Worm (Caenorhabditis elegans) whole organism, young adult: ENCODE measurements around the gene W07G4.2.

Experiments
- B0261.1 ChIP-seq: sonication (generic microtip); optimal IDR thresholded peaks from 2 replicates; lab custom pipeline; 2016; ENCODE audit warnings: mild to moderate bottlenecking, missing genetic modification characterization, moderate library complexity, missing compliant biosample characterization
- C06A6.2 ChIP-seq: fragments of 200-800 bp; sonication (Bioruptor generic); conservative IDR thresholded peaks from 2 replicates; pipeline ENCODE4 v1.3.6; 2022; ENCODE audit warnings: missing genetic modification characterization, missing compliant biosample characterization
- F33H1.4 ChIP-seq: fragments of 200-800 bp; sonication (Bioruptor generic); IDR thresholded peaks from 2 replicates; pipeline ENCODE4 v1.3.6; 2022; ENCODE audit warnings: missing genetic modification reagents, missing genetic modification characterization, missing compliant biosample characterization
- F49E8.2 ChIP-seq: sonication (generic microtip); optimal IDR thresholded peaks from 3 replicates; lab custom pipeline; 2017; ENCODE audit warnings: missing genetic modification characterization, mild to moderate bottlenecking, missing compliant biosample characterization, antibody characterized with exemption, moderate library complexity; ENCODE audit not compliant: insufficient read depth
- K12H6.12 ChIP-seq: fragments of 200-800 bp; sonication (Bioruptor generic); optimal IDR thresholded peaks from 2 replicates; lab custom pipeline; 2018; ENCODE audit warnings: mild to moderate bottlenecking, missing genetic modification characterization, missing compliant biosample characterization
- T07F8.4 ChIP-seq: sonication (generic microtip); optimal IDR thresholded peaks from 2 replicates; lab custom pipeline; 2016; ENCODE audit warnings: mild to moderate bottlenecking, missing genetic modification characterization, moderate library complexity, missing compliant biosample characterization
- Y53G8AR.9 ChIP-seq: fragments of 200-800 bp; sonication (Bioruptor generic); conservative IDR thresholded peaks from 2 replicates; pipeline ENCODE4 v1.3.6; 2022; ENCODE audit warnings: missing genetic modification reagents, missing genetic modification characterization, missing compliant biosample characterization
- Y79H2A.3 ChIP-seq: fragments of 200-800 bp; sonication (Bioruptor generic); conservative IDR thresholded peaks from 2 replicates; pipeline ENCODE4 v1.3.6; 2022; ENCODE audit warnings: missing genetic modification reagents, missing genetic modification characterization, missing compliant biosample characterization
- cebp-1 ChIP-seq, 2 experiments: fragments of 200-800 bp in 1 of 2; sonication (Bioruptor generic) in 1 of 2; sonication (generic microtip) in 1 of 2; IDR thresholded peaks in 1 of 2; optimal IDR thresholded peaks in 1 of 2; 2 replicates each; pipeline versions ENCODE4 v1.3.6 to Lab custom; 2017 to 2022; ENCODE audit warnings: missing compliant biosample characterization in 2 of 2, missing genetic modification characterization in 2 of 2, mild to moderate bottlenecking in 1 of 2, missing genetic modification reagents in 1 of 2, moderate library complexity in 1 of 2
- ceh-100 ChIP-seq: fragments of 200-800 bp; sonication (Bioruptor generic); IDR thresholded peaks from 2 replicates; pipeline ENCODE4 v1.3.6; 2022; ENCODE audit warnings: missing genetic modification reagents, missing genetic modification characterization, missing compliant biosample characterization
- ceh-27 ChIP-seq: fragments of 200-800 bp; sonication (Bioruptor generic); optimal IDR thresholded peaks from 2 replicates; lab custom pipeline; 2018; ENCODE audit warnings: mild to moderate bottlenecking, missing genetic modification characterization, moderate library complexity, missing compliant biosample characterization
- die-1 ChIP-seq: sonication (generic microtip); optimal IDR thresholded peaks from 2 replicates; lab custom pipeline; 2016; ENCODE audit warnings: missing genotype, mild to moderate bottlenecking, missing genetic modification characterization, missing compliant biosample characterization
- egl-44 ChIP-seq: fragments of 200-800 bp; sonication (Bioruptor generic); IDR thresholded peaks from 2 replicates; pipeline ENCODE4 v1.3.6; 2022; ENCODE audit warnings: missing genetic modification reagents, missing genetic modification characterization, missing compliant biosample characterization
- ekl-4 ChIP-seq: fragments of 200-800 bp; sonication (Bioruptor generic); IDR thresholded peaks from 2 replicates; pipeline ENCODE4 v1.3.6; 2022; ENCODE audit warnings: missing genetic modification reagents, missing genetic modification characterization, missing compliant biosample characterization
- ets-4 ChIP-seq: fragments of 200-800 bp; sonication (Bioruptor generic); optimal IDR thresholded peaks from 2 replicates; lab custom pipeline; 2018; ENCODE audit warnings: mild to moderate bottlenecking, missing genetic modification characterization, missing compliant biosample characterization
- fkh-3 ChIP-seq: sonication (generic microtip); optimal IDR thresholded peaks from 2 replicates; lab custom pipeline; 2016; ENCODE audit warnings: mild to moderate bottlenecking, missing genetic modification characterization, missing compliant biosample characterization
- gei-17 ChIP-seq: fragments of 200-800 bp; sonication (Bioruptor generic); optimal IDR thresholded peaks from 2 replicates; lab custom pipeline; 2018; ENCODE audit warnings: mild to moderate bottlenecking, missing genetic modification characterization, missing compliant biosample characterization
- hlh-12 ChIP-seq: sonication (generic microtip); optimal IDR thresholded peaks from 2 replicates; lab custom pipeline; 2016; ENCODE audit warnings: missing genetic modification characterization, missing compliant biosample characterization
- hlh-26 ChIP-seq: fragments of 200-800 bp; sonication (Bioruptor generic); conservative IDR thresholded peaks from 2 replicates; pipeline ENCODE4 v1.3.6; 2022; ENCODE audit warnings: missing genetic modification reagents, missing genetic modification characterization, missing compliant biosample characterization
- lin-35 ChIP-seq, 3 experiments: fragments of 150-350 bp in 2 of 3; sonication (generic microtip) in 1 of 3; optimal IDR thresholded peaks; 2 replicates each; lab custom pipeline; 2014 to 2018; ENCODE audit warnings: missing biosample characterization in 3 of 3, missing genetic modification characterization in 3 of 3, missing genetic modification reagents in 3 of 3
- lsy-27 ChIP-seq: sonication (generic microtip); optimal IDR thresholded peaks from 2 replicates; lab custom pipeline; 2017; ENCODE audit warnings: missing genetic modification characterization, mild to moderate bottlenecking, missing compliant biosample characterization, antibody characterized with exemption, missing genotype, borderline replicate concordance; ENCODE audit not compliant: insufficient read depth
- madf-10 ChIP-seq: sonication (generic microtip); optimal IDR thresholded peaks from 2 replicates; lab custom pipeline; 2016; ENCODE audit warnings: mild to moderate bottlenecking, missing genetic modification characterization, missing compliant biosample characterization
- mcd-1 ChIP-seq: fragments of 200-800 bp; sonication (Bioruptor generic); IDR thresholded peaks from 2 replicates; pipeline ENCODE4 v1.3.6; 2022; ENCODE audit warnings: missing genetic modification reagents, missing genetic modification characterization, missing compliant biosample characterization
- mel-28 ChIP-seq: sonication (generic microtip); optimal IDR thresholded peaks from 2 replicates; lab custom pipeline; 2016; ENCODE audit warnings: borderline replicate concordance, mild to moderate bottlenecking, missing genetic modification characterization, missing compliant biosample characterization
- mes-4 ChIP-seq: sonication (generic microtip); optimal IDR thresholded peaks from 2 replicates; lab custom pipeline; 2016; ENCODE audit warnings: missing genotype, missing genetic modification characterization, missing compliant biosample characterization
- nfya-1 ChIP-seq: sonication (generic microtip); optimal IDR thresholded peaks from 2 replicates; lab custom pipeline; 2017; ENCODE audit warnings: antibody characterized with exemption, missing compliant biosample characterization, missing genetic modification characterization, borderline replicate concordance; ENCODE audit not compliant: insufficient read depth
- nfyb-1 ChIP-seq: fragments of 200-800 bp; sonication (Bioruptor generic); IDR thresholded peaks from 2 replicates; pipeline ENCODE4 v1.3.6; 2022; ENCODE audit warnings: missing genetic modification reagents, missing genetic modification characterization, missing compliant biosample characterization
- nhr-120 ChIP-seq: fragments of 200-800 bp; sonication (Bioruptor generic); IDR thresholded peaks from 2 replicates; pipeline ENCODE4 v1.3.6; 2022; ENCODE audit warnings: missing genetic modification characterization, missing compliant biosample characterization
- nhr-179 ChIP-seq: sonication (generic microtip); optimal IDR thresholded peaks from 2 replicates; lab custom pipeline; 2016; ENCODE audit warnings: mild to moderate bottlenecking, missing genetic modification characterization, missing compliant biosample characterization
- nhr-27 ChIP-seq: fragments of 200-800 bp; sonication (Bioruptor generic); optimal IDR thresholded peaks from 2 replicates; lab custom pipeline; 2018; ENCODE audit warnings: mild to moderate bottlenecking, missing genetic modification characterization, moderate library complexity, missing compliant biosample characterization
- nhr-90 ChIP-seq: sonication (generic microtip); optimal IDR thresholded peaks from 2 replicates; lab custom pipeline; 2016; ENCODE audit warnings: missing genotype, mild to moderate bottlenecking, missing genetic modification characterization, missing compliant biosample characterization
- rec-8 ChIP-seq, 2 experiments: sonication (generic microtip); optimal IDR thresholded peaks; 2 replicates each; lab custom pipeline; 2016; ENCODE audit warnings: mild to moderate bottlenecking in 2 of 2, missing genetic modification characterization in 2 of 2, missing genetic modification reagents in 2 of 2, missing genotype in 2 of 2, missing biosample characterization in 1 of 2, missing compliant biosample characterization in 1 of 2, moderate library complexity in 1 of 2
- sdz-38 ChIP-seq: sonication (generic microtip); optimal IDR thresholded peaks from 2 replicates; lab custom pipeline; 2016; ENCODE audit warnings: missing genotype, missing genetic modification characterization, missing compliant biosample characterization
- snpc-3.4 ChIP-seq: sonication (generic microtip); optimal IDR thresholded peaks from 2 replicates; lab custom pipeline; 2017; ENCODE audit warnings: missing genetic modification characterization, mild to moderate bottlenecking, missing compliant biosample characterization, antibody characterized with exemption, moderate library complexity, missing genotype, missing genetic modification reagents
- snpc-4 ChIP-seq, 5 experiments: fragments of 150-350 bp in 1 of 5; sonication (generic microtip) in 4 of 5; optimal IDR thresholded peaks; 2 replicates each; lab custom pipeline; 2014 to 2018; ENCODE audit warnings: missing genetic modification characterization in 5 of 5, missing biosample characterization in 3 of 5, antibody characterized with exemption in 2 of 5, mild to moderate bottlenecking in 2 of 5, missing compliant biosample characterization in 2 of 5, missing genotype in 2 of 5, moderate library complexity in 2 of 5, missing genetic modification reagents in 1 of 5
- tbx-9 ChIP-seq: sonication (generic microtip); optimal IDR thresholded peaks from 2 replicates; lab custom pipeline; 2016; ENCODE audit warnings: borderline replicate concordance, missing genetic modification characterization, inconsistent platforms, missing compliant biosample characterization
- unc-130 ChIP-seq: sonication (generic microtip); optimal IDR thresholded peaks from 2 replicates; lab custom pipeline; 2016; ENCODE audit warnings: missing genetic modification reagents, missing genetic modification characterization, missing compliant biosample characterization
- unc-62 ChIP-seq: fragments of 150-350 bp; optimal IDR thresholded peaks from 2 replicates; lab custom pipeline; 2014; ENCODE audit warnings: missing biosample characterization, missing genetic modification reagents, missing genetic modification characterization
- zim-3 ChIP-seq: sonication (generic microtip); optimal IDR thresholded peaks from 2 replicates; lab custom pipeline; 2017; ENCODE audit warnings: mild to moderate bottlenecking, missing genetic modification characterization, moderate library complexity, missing compliant biosample characterization
- ztf-26 ChIP-seq: sonication (generic microtip); optimal IDR thresholded peaks from 2 replicates; lab custom pipeline; 2017; ENCODE audit warnings: missing genetic modification characterization, missing compliant biosample characterization

Gene W07G4.2

DNA sequence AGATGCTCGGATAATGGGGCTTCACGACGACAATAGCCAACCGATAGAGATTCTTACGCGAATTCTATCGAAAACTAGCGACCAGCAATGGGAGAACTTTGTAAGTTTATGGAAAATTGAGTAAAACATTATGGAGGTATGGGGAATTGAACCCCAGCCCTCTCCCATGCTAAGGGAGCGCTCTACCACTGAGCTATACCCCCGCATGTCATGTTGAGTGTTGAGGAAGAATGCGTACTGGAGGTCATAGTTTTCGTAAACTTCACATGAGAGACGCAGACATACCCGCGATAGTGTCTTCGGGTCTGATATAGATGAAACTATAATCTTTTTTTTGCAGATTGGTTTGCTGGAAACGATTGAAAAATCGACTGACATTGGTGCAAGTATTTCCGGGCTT lies 33.0 kb downstream of the W07G4.2 start (continued):
- peak; percentile 85 for TF ChIP-seq nfyb-1 (GFP tag; lab: Robert Waterston, UW)
- peak; percentile 76 for TF ChIP-seq nhr-90
- no peak for TF ChIP-seq C06A6.2
- TF ChIP-seq rec-8 (tag; optimal IDR thresholded peaks at IDR 0.05; lab: Kevin White, UChicago): peak; percentile 74 to 86
- peak; percentile 58 for TF ChIP-seq madf-10
- no peak for TF ChIP-seq nfya-1 (tag; lab: Kevin White, UChicago)
- peak; percentile 58; the same call in 1 of the 2 replicates for TF ChIP-seq ekl-4
- TF ChIP-seq mcd-1: peak; percentile 59
- peak; percentile 71 for TF ChIP-seq fkh-3 (tag; lab: Kevin White, UChicago)
- TF ChIP-seq ztf-26 (tag; lab: Kevin White, UChicago): peak; percentile 51
- no peak for TF ChIP-seq nhr-27 (tag; lab: Kevin White, UChicago)
- peak; percentile 29; the same call in 1 of the 2 replicates for TF ChIP-seq Y53G8AR.9
- peak; percentile 84; the same call in 1 of the 2 replicates for TF ChIP-seq egl-44 (GFP tag; lab: Robert Waterston, UW)
- TF ChIP-seq mes-4 (tag; lab: Kevin White, UChicago): peak; percentile 67
- TF ChIP-seq zim-3 (tag; lab: Kevin White, UChicago): peak; percentile 87
- peak in 1 of 3 experiments; percentile 56 for TF ChIP-seq lin-35 (GFP tag; optimal IDR thresholded peaks at IDR 0.05; lab: Kevin White, UChicago)
- peak; percentile 49 for TF ChIP-seq snpc-4 (GFP tag; optimal IDR thresholded peaks at IDR 0.05; lab: Kevin White, UChicago)
- TF ChIP-seq snpc-4 (tag; optimal IDR thresholded peaks at IDR 0.05; lab: Kevin White, UChicago): peak in 3 of 4 experiments; percentile 52 to 73 (median 61)
- TF ChIP-seq F49E8.2: peak; percentile 67
- TF ChIP-seq nhr-120 (GFP tag; lab: Robert Waterston, UW): no peak
- TF ChIP-seq lsy-27 (tag; lab: Kevin White, UChicago): no peak
- peak; percentile 68 for TF ChIP-seq ceh-100 (GFP tag; lab: Robert Waterston, UW)
- TF ChIP-seq cebp-1 (GFP tag; IDR thresholded peaks at IDR 0.05; lab: Robert Waterston, UW): no peak
- peak; percentile 67 for TF ChIP-seq cebp-1 (tag; optimal IDR thresholded peaks at IDR 0.05; lab: Kevin White, UChicago)
- peak; percentile 58 for TF ChIP-seq K12H6.12 (tag; lab: Kevin White, UChicago)
- TF ChIP-seq hlh-26 (GFP tag; lab: Robert Waterston, UW): no peak
- TF ChIP-seq F33H1.4 (GFP tag; lab: Robert Waterston, UW): no peak
- no peak for TF ChIP-seq ets-4 (GFP tag; lab: Kevin White, UChicago)
- no peak for TF ChIP-seq Y79H2A.3 (GFP tag; lab: Robert Waterston, UW)
- TF ChIP-seq unc-62 (GFP tag; lab: Kevin White, UChicago): no peak
- peak; percentile 2 for TF ChIP-seq hlh-12 (tag; lab: Kevin White, UChicago)
- peak; percentile 87 for TF ChIP-seq B0261.1
- TF ChIP-seq T07F8.4 (tag; lab: Kevin White, UChicago): peak; percentile 68
- no peak for TF ChIP-seq sdz-38 (tag; lab: Kevin White, UChicago)
- TF ChIP-seq snpc-3.4 (tag; lab: Kevin White, UChicago): peak; percentile 92
- no peak for TF ChIP-seq gei-17 (GFP tag; lab: Kevin White, UChicago)
- peak; percentile 0 for TF ChIP-seq nhr-179 (tag; lab: Kevin White, UChicago)
- no peak for TF ChIP-seq tbx-9
- TF ChIP-seq ceh-27: peak; percentile 37
- peak; percentile 79 for TF ChIP-seq die-1 (tag; lab: Kevin White, UChicago)
- peak; percentile 22 for TF ChIP-seq mel-28 (tag; lab: Kevin White, UChicago)
- peak; percentile 27 for TF ChIP-seq unc-130 (GFP tag; lab: Kevin White, UChicago)
